Worm (Caenorhabditis elegans) whole organism, L4 larva: ENCODE measurements around the gene Y41E3.7.

Source experiments
- F37D6.2 ChIP-seq: sonication (generic microtip); optimal IDR thresholded peaks from 2 replicates; lab custom pipeline; 2016; ENCODE audit warnings: mild to moderate bottlenecking, missing genetic modification characterization, missing compliant biosample characterization
- F49E8.2 ChIP-seq: sonication (generic microtip); optimal IDR thresholded peaks from 2 replicates; lab custom pipeline; 2016; ENCODE audit warnings: missing compliant biosample characterization, mild to moderate bottlenecking, missing genetic modification characterization, borderline replicate concordance
- T26A8.4 ChIP-seq: fragments of 200-800 bp; sonication (Bioruptor generic); IDR thresholded peaks from 2 replicates; pipeline ENCODE4 v1.3.6; 2022; ENCODE audit warnings: missing genetic modification characterization, missing compliant biosample characterization
- Y105C5A.15 ChIP-seq: fragments of 200-800 bp; sonication (Bioruptor generic); IDR thresholded peaks from 2 replicates; pipeline ENCODE4 v1.3.6; 2022; ENCODE audit warnings: missing genetic modification characterization, missing compliant biosample characterization
- Y48G9A.11 ChIP-seq: fragments of 200-800 bp; sonication (Bioruptor generic); IDR thresholded peaks from 2 replicates; pipeline ENCODE4 v1.3.6; 2022; ENCODE audit warnings: missing genetic modification reagents, missing genetic modification characterization, missing compliant biosample characterization
- Y5F2A.4 ChIP-seq: fragments of 200-800 bp; sonication (Bioruptor generic); optimal IDR thresholded peaks from 2 replicates; lab custom pipeline; 2018; ENCODE audit warnings: mild to moderate bottlenecking, missing genetic modification characterization, missing compliant biosample characterization
- Y75B8A.6 ChIP-seq: fragments of 200-800 bp; sonication (Bioruptor generic); IDR thresholded peaks from 2 replicates; pipeline ENCODE4 v1.3.6; 2022; ENCODE audit warnings: missing genetic modification reagents, missing genetic modification characterization, missing compliant biosample characterization
- ZK337.2 ChIP-seq: fragments of 200-800 bp; sonication (Bioruptor generic); IDR thresholded peaks from 2 replicates; pipeline ENCODE4 v1.3.6; 2022; ENCODE audit warnings: missing genetic modification reagents, missing genetic modification characterization, missing compliant biosample characterization
- ZK546.5 ChIP-seq, 2 experiments: sonication (generic microtip); optimal IDR thresholded peaks; 2 replicates each; lab custom pipeline; 2017; ENCODE audit warnings: missing biosample characterization in 2 of 2, missing genetic modification characterization in 2 of 2
- arid-1 ChIP-seq: fragments of 200-800 bp; sonication (Bioruptor generic); conservative IDR thresholded peaks from 2 replicates; pipeline ENCODE4 v1.3.6; 2022; ENCODE audit warnings: missing genetic modification reagents, missing genetic modification characterization, missing compliant biosample characterization
- ceh-82 ChIP-seq: sonication (generic microtip); optimal IDR thresholded peaks from 2 replicates; lab custom pipeline; 2017; ENCODE audit warnings: missing biosample characterization, missing genetic modification characterization
- ces-1 ChIP-seq: fragments of 150-350 bp; sonication (generic microtip); optimal IDR thresholded peaks from 4 replicates; lab custom pipeline; 2014; ENCODE audit warnings: missing biosample characterization, missing genetic modification reagents, missing genetic modification characterization
- cey-2 ChIP-seq: sonication (generic microtip); optimal IDR thresholded peaks from 3 replicates; lab custom pipeline; 2017; ENCODE audit warnings: missing genetic modification characterization, mild to moderate bottlenecking, missing compliant biosample characterization, antibody characterized with exemption, borderline replicate concordance; ENCODE audit not compliant: insufficient read depth
- daf-16 ChIP-seq, 3 experiments: sonication (generic microtip); optimal IDR thresholded peaks; 2 replicates each; lab custom pipeline; 2016 to 2017; ENCODE audit warnings: missing genetic modification characterization in 3 of 3, missing genetic modification reagents in 3 of 3, mild to moderate bottlenecking in 2 of 3, missing compliant biosample characterization in 2 of 3, missing biosample characterization in 1 of 3, moderate library complexity in 1 of 3
- daf-19 ChIP-seq: fragments of 200-800 bp; sonication (Bioruptor generic); conservative IDR thresholded peaks from 2 replicates; pipeline ENCODE4 v1.3.6; 2022; ENCODE audit warnings: missing genetic modification characterization, missing compliant biosample characterization
- dpl-1 ChIP-seq: fragments of 150-350 bp; optimal IDR thresholded peaks from 2 replicates; lab custom pipeline; 2014; ENCODE audit warnings: missing biosample characterization, missing genetic modification reagents, missing genetic modification characterization
- dve-1 ChIP-seq: sonication (generic microtip); optimal IDR thresholded peaks from 2 replicates; lab custom pipeline; 2017; ENCODE audit warnings: antibody characterized with exemption, mild to moderate bottlenecking, missing genetic modification characterization, missing compliant biosample characterization; ENCODE audit not compliant: insufficient read depth
- egl-27 ChIP-seq: sonication (generic microtip); optimal IDR thresholded peaks from 3 replicates; lab custom pipeline; 2017; ENCODE audit warnings: missing biosample characterization, missing genetic modification reagents, missing genetic modification characterization
- egl-43 ChIP-seq: fragments of 200-800 bp; sonication (Bioruptor generic); IDR thresholded peaks from 2 replicates; pipeline ENCODE4 v1.3.6; 2022; ENCODE audit warnings: missing genetic modification reagents, missing genetic modification characterization, missing compliant biosample characterization
- hmg-1.1 ChIP-seq: fragments of 200-800 bp; sonication (Bioruptor generic); IDR thresholded peaks from 2 replicates; pipeline ENCODE4 v1.3.6; 2022; ENCODE audit warnings: missing genetic modification reagents, missing genetic modification characterization, missing compliant biosample characterization
- jun-1 ChIP-seq: fragments of 150-350 bp; optimal IDR thresholded peaks from 2 replicates; lab custom pipeline; 2014; ENCODE audit warnings: missing biosample characterization, missing genetic modification reagents, missing genetic modification characterization
- lim-7 ChIP-seq: fragments of 200-800 bp; sonication (Bioruptor generic); IDR thresholded peaks from 2 replicates; pipeline ENCODE4 v1.3.6; 2022; ENCODE audit warnings: missing genetic modification characterization, missing compliant biosample characterization
- lin-1 ChIP-seq: fragments of 200-800 bp; sonication (Bioruptor generic); IDR thresholded peaks from 2 replicates; pipeline ENCODE4 v1.3.6; 2022; ENCODE audit warnings: missing genetic modification reagents, missing genetic modification characterization, missing compliant biosample characterization
- lin-13 ChIP-seq: fragments of 150-350 bp; optimal IDR thresholded peaks from 2 replicates; lab custom pipeline; 2014; ENCODE audit warnings: missing biosample characterization, missing genetic modification reagents, missing genetic modification characterization
- lin-38 ChIP-seq: fragments of 200-800 bp; sonication (Bioruptor generic); IDR thresholded peaks from 2 replicates; pipeline ENCODE4 v1.3.6; 2022; ENCODE audit warnings: missing genetic modification reagents, missing genetic modification characterization, missing compliant biosample characterization
- lin-39 ChIP-seq: fragments of 150-350 bp; optimal IDR thresholded peaks from 2 replicates; lab custom pipeline; 2014; ENCODE audit warnings: missing biosample characterization, missing genetic modification reagents, missing genetic modification characterization
- lir-3 ChIP-seq: sonication (generic microtip); optimal IDR thresholded peaks from 2 replicates; lab custom pipeline; 2016; ENCODE audit warnings: mild to moderate bottlenecking, missing genetic modification characterization, missing compliant biosample characterization
- mdl-1 ChIP-seq, 2 experiments: fragments of 150-350 bp in 1 of 2; sonication (generic microtip) in 1 of 2; optimal IDR thresholded peaks; 2 replicates each; lab custom pipeline; 2014 to 2017; ENCODE audit warnings: missing biosample characterization in 2 of 2, missing genetic modification characterization in 2 of 2
- mep-1 ChIP-seq: fragments of 150-350 bp; sonication (generic microtip); optimal IDR thresholded peaks from 3 replicates; lab custom pipeline; 2014; ENCODE audit warnings: missing biosample characterization, missing genetic modification characterization
- nhr-10 ChIP-seq: fragments of 150-350 bp; optimal IDR thresholded peaks from 2 replicates; lab custom pipeline; 2014; ENCODE audit warnings: missing biosample characterization, missing genetic modification characterization
- nhr-25 ChIP-seq: sonication (generic microtip); optimal IDR thresholded peaks from 2 replicates; lab custom pipeline; 2017; ENCODE audit warnings: missing genetic modification characterization, mild to moderate bottlenecking, missing compliant biosample characterization, antibody characterized with exemption, moderate library complexity, borderline replicate concordance; ENCODE audit not compliant: insufficient read depth
- nhr-28 ChIP-seq: fragments of 150-350 bp; optimal IDR thresholded peaks from 2 replicates; lab custom pipeline; 2014; ENCODE audit warnings: missing biosample characterization, missing genetic modification characterization
- nhr-77 ChIP-seq: fragments of 150-350 bp; optimal IDR thresholded peaks from 2 replicates; lab custom pipeline; 2014; ENCODE audit warnings: missing biosample characterization, missing genetic modification characterization
- pha-4 ChIP-seq, 2 experiments: fragments of 150-350 bp in 1 of 2; fragments of 200-800 bp in 1 of 2; sonication (Bioruptor generic) in 1 of 2; IDR thresholded peaks in 1 of 2; optimal IDR thresholded peaks in 1 of 2; 2 replicates each; pipeline versions ENCODE4 v1.3.6 to Lab custom; 2014 to 2022; ENCODE audit warnings: missing genetic modification characterization in 2 of 2, missing genetic modification reagents in 2 of 2, missing biosample characterization in 1 of 2, missing compliant biosample characterization in 1 of 2
- php-3 ChIP-seq: fragments of 200-800 bp; sonication (Bioruptor generic); IDR thresholded peaks from 2 replicates; pipeline ENCODE4 v1.3.6; 2022; ENCODE audit warnings: missing genetic modification reagents, missing genetic modification characterization, missing compliant biosample characterization
- pqm-1 ChIP-seq: sonication (generic microtip); optimal IDR thresholded peaks from 2 replicates; lab custom pipeline; 2017; ENCODE audit warnings: missing biosample characterization, missing genetic modification characterization
- rbr-2 ChIP-seq: sonication (generic microtip); optimal IDR thresholded peaks from 2 replicates; lab custom pipeline; 2016; ENCODE audit warnings: missing genotype, missing genetic modification characterization, missing compliant biosample characterization
- set-16 ChIP-seq: fragments of 200-800 bp; sonication (Bioruptor generic); IDR thresholded peaks from 2 replicates; pipeline ENCODE4 v1.3.6; 2022; ENCODE audit warnings: missing genetic modification reagents, missing genetic modification characterization, missing compliant biosample characterization
- skn-1 ChIP-seq: fragments of 150-350 bp; optimal IDR thresholded peaks from 2 replicates; lab custom pipeline; 2014; ENCODE audit warnings: missing biosample characterization, missing genetic modification characterization
- snpc-1.2 ChIP-seq: fragments of 200-800 bp; sonication (Bioruptor generic); IDR thresholded peaks from 2 replicates; pipeline ENCODE4 v1.3.6; 2022; ENCODE audit warnings: missing genetic modification reagents, missing genetic modification characterization, missing compliant biosample characterization
- spr-1 ChIP-seq: sonication (generic microtip); optimal IDR thresholded peaks from 2 replicates; lab custom pipeline; 2016; ENCODE audit warnings: mild to moderate bottlenecking, missing genetic modification characterization, missing compliant biosample characterization
- tra-1 ChIP-seq: fragments of 200-800 bp; sonication (Bioruptor generic); IDR thresholded peaks from 2 replicates; pipeline ENCODE4 v1.3.6; 2022; ENCODE audit warnings: missing genetic modification reagents, missing genetic modification characterization, missing compliant biosample characterization
- zag-1 ChIP-seq: fragments of 150-350 bp; optimal IDR thresholded peaks from 2 replicates; lab custom pipeline; 2014; ENCODE audit warnings: missing biosample characterization, missing genetic modification characterization
- zip-11 ChIP-seq: fragments of 200-800 bp; sonication (Bioruptor generic); IDR thresholded peaks from 2 replicates; pipeline ENCODE4 v1.3.6; 2022; ENCODE audit warnings: missing genetic modification characterization, missing compliant biosample characterization

Y41E3.7 gene

DNA sequence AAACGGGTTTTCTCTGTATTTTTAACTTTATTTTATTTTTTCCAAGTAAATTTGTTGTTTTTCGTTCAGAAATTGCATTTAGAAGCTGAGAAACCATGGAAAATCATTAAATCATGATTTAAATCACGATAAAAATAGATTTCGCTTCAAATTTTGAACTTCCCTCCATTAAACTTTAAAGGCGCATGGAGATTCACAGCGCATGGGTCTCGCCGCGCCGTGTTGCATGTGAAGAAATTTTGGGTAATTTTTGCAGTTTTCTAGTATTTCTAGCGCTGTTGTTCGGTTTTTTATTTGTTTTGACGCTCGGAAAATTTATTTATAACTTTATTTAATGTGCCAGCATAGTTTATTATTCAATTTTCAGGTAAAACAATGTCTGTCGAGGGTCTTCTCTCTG, 23.1 kb downstream of the Y41E3.7 start, which contains the start of gene eef-1B.2 (continued):
- TF ChIP-seq dpl-1: peak; percentile 94
- peak; percentile 50 for TF ChIP-seq lin-38 (GFP tag; lab: Robert Waterston, UW)
- TF ChIP-seq hmg-1.1: 0 out of 2 replicates have a peak, but pooled peaks have one; percentile 7
- TF ChIP-seq nhr-25 (tag; lab: Kevin White, UChicago): no peak
- peak in 1 of 2 experiments; percentile 21 for TF ChIP-seq mdl-1 (tag; optimal IDR thresholded peaks at IDR 0.05; lab: Kevin White, UChicago)
- no peak for TF ChIP-seq daf-19 (GFP tag; lab: Robert Waterston, UW)
- TF ChIP-seq snpc-1.2: 0 out of 2 replicates have a peak, but pooled peaks have one; percentile 20
- no peak for TF ChIP-seq egl-43 (GFP tag; lab: Robert Waterston, UW)
- TF ChIP-seq dve-1: peak; percentile 63
- no peak for TF ChIP-seq lir-3 (tag; lab: Kevin White, UChicago)
- peak; percentile 11 for TF ChIP-seq nhr-77 (tag; lab: Kevin White, UChicago)
- TF ChIP-seq lin-13 (GFP tag; lab: Kevin White, UChicago): peak; percentile 62
- TF ChIP-seq rbr-2 (tag; lab: Kevin White, UChicago): peak; percentile 27
- peak; percentile 82 for TF ChIP-seq mep-1 (tag; lab: Kevin White, UChicago)
- TF ChIP-seq nhr-28: peak; percentile 66
- TF ChIP-seq ces-1 (GFP tag; lab: Kevin White, UChicago): no peak
- TF ChIP-seq arid-1 (GFP tag; lab: Robert Waterston, UW): no peak
- TF ChIP-seq daf-16 (GFP tag; optimal IDR thresholded peaks at IDR 0.05; lab: Kevin White, UChicago): no peak
- peak; percentile 8 for TF ChIP-seq daf-16 (tag; optimal IDR thresholded peaks at IDR 0.05; lab: Kevin White, UChicago)
- TF ChIP-seq ZK337.2 (GFP tag; lab: Robert Waterston, UW): no peak
- TF ChIP-seq zag-1: no peak
- TF ChIP-seq F37D6.2 (tag; lab: Kevin White, UChicago): no peak
- TF ChIP-seq lin-1 (GFP tag; lab: Robert Waterston, UW): no peak
- TF ChIP-seq zip-11: no peak
- TF ChIP-seq php-3: no peak

DNA sequence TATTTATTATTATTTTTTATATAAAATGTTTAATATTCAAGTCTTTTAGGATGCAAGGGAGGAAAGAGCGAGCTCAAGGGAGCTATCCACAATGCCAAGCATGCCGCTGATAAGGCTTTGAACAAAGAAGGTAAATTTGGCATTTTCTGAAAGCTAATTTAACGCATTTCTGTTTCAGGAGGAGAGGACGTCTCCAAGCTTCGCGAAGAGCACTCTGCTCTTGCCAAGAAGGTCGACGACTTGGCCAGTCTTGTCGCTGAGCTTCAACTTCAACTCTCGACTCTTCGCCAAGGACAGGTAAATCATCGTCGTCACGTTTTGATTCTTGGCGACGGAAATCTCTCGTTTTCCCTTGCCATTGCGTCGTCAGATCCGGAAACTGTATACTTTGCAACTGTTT, 23.7 kb downstream of the Y41E3.7 start:
- no peak for TF ChIP-seq skn-1 (tag; lab: Kevin White, UChicago)
- 0 out of 2 replicates have a peak, but pooled peaks have one; percentile 31 for TF ChIP-seq snpc-1.2
- TF ChIP-seq, all 104 proteins: peak for 1

DNA sequence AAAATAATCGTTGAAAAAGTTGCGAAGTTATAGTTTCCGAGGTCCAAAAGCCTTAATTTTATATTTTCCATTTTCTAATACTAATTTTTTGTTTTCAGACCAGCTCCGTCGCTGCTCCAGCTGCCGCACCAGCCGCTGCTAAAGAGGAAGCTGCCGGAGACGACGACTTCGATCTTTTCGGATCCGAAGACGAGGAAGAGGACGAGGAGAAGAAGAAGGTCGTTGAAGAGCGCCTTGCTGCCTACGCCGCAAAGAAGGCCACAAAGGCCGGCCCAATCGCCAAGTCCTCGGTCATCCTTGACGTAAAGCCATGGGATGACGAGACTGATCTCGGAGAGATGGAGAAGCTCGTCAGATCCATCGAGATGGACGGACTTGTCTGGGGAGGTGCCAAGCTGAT, 25.0 kb downstream of the Y41E3.7 start:
- 0 out of 2 replicates have a peak, but pooled peaks have one; percentile 9 for TF ChIP-seq Y105C5A.15 (GFP tag; lab: Robert Waterston, UW)
- no peak for TF ChIP-seq zip-11
- peak; percentile 90 for TF ChIP-seq set-16 (GFP tag; lab: Robert Waterston, UW)
- TF ChIP-seq snpc-1.2: peak; percentile 72
- 0 out of 2 replicates have a peak, but pooled peaks have one; percentile 22 for TF ChIP-seq tra-1 (GFP tag; lab: Robert Waterston, UW)
- TF ChIP-seq Y48G9A.11 (GFP tag; lab: Robert Waterston, UW): peak; percentile 37; the same call in 1 of the 2 replicates
- TF ChIP-seq Y75B8A.6 (GFP tag; lab: Robert Waterston, UW): 0 out of 2 replicates have a peak, but pooled peaks have one; percentile 30
- TF ChIP-seq daf-19 (GFP tag; lab: Robert Waterston, UW): no peak
- TF ChIP-seq nhr-28: no peak
- peak; percentile 65 for TF ChIP-seq egl-43 (GFP tag; lab: Robert Waterston, UW)
- 0 out of 2 replicates have a peak, but pooled peaks have one; percentile 14 for TF ChIP-seq lim-7
- no peak for TF ChIP-seq nhr-10 (tag; lab: Kevin White, UChicago)
- TF ChIP-seq pha-4 (GFP tag; IDR thresholded peaks at IDR 0.05; lab: Robert Waterston, UW): peak; percentile 46; the same call in 1 of the 2 replicates
- TF ChIP-seq pha-4 (tag; optimal IDR thresholded peaks at IDR 0.05; lab: Kevin White, UChicago): no peak

DNA sequence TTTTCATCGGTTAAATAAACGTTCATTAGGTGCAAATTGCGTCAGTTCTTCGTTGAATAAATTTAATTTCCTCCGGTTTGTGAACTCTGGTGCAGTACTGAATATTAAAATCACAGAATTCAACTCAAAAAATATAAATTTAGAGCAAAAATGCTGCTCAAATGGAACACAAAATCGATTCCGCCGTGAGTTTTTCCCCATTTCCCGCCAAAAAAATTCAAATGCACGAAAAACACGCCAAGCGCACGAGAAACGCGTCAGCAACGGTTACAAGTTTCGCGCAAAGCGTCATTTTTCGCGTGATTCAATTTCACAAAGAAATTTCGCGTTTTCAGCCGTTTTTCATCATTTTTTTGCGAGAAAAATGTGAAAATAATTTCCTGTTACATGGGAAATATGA, 25.6 kb downstream of the Y41E3.7 start, which contains the start of gene hrpu-1:
hrpu-1 (plus strand) TSS at position 140 of the 400 bp plus-strand sequence.
- TF ChIP-seq spr-1 (tag; lab: Kevin White, UChicago) (no peak), cey-2 (no peak), ZK546.5 (tag; optimal IDR thresholded peaks at IDR 0.05; lab: Kevin White, UChicago) (no peak), F49E8.2 (tag; lab: Kevin White, UChicago) (peak; percentile 81), mdl-1 (tag; optimal IDR thresholded peaks at IDR 0.05; lab: Kevin White, UChicago) (no peak), lin-39 (tag; lab: Kevin White, UChicago) (no peak), rbr-2 (tag; lab: Kevin White, UChicago) (peak; percentile 77), Y5F2A.4 (GFP tag; lab: Kevin White, UChicago) (no peak), lim-7 (no peak), jun-1 (tag; lab: Kevin White, UChicago) (peak; percentile 50), pqm-1 (tag; lab: Kevin White, UChicago) (no peak), ceh-82 (tag; lab: Kevin White, UChicago) (no peak), T26A8.4 (GFP tag; lab: Robert Waterston, UW) (peak; percentile 76), dpl-1 (peak; percentile 95), egl-27 (no peak)
